Worm (Caenorhabditis elegans): Measurements from ENCODE around the gene gldi-8.

- TF ChIP-seq med-1 (GFP tag; optimal IDR thresholded peaks at IDR 0.05; ENCODE audit: insufficient read depth) (no peak), klf-2 (GFP tag; conservative IDR thresholded peaks at IDR 0.05) (no peak), cog-1 (tag; optimal IDR thresholded peaks at IDR 0.05) (no peak), ztf-23 (GFP tag; IDR thresholded peaks at IDR 0.05) (no peak), T22C8.4 (GFP tag; IDR thresholded peaks at IDR 0.05) (no peak), ref-1 (GFP tag; conservative IDR thresholded peaks at IDR 0.05) (no peak), tab-1 (GFP tag; IDR thresholded peaks at IDR 0.05) (no peak)
These were observed 2.5 kb upstream of the gldi-8 start for ce11 chrIII:12602070-12602469.
